Fruit fly (Drosophila melanogaster): ENCODE measurements around the gene Polr2C.

The Polr2C gene

dm6 chr2L:13813604-13814178 lies 19.4 kb upstream of the Polr2C start, which contains the start of gene Sos (continued):
- peak; percentile 46 for TF ChIP-seq phol (tag; optimal IDR thresholded peaks at IDR 0.05)
- TF ChIP-seq Elba2 (GFP tag; optimal IDR thresholded peaks at IDR 0.05): peak; percentile 33
- no peak for TF ChIP-seq Six4 (GFP tag; optimal IDR thresholded peaks at IDR 0.05)
- TF ChIP-seq CG1529 (GFP tag; optimal IDR thresholded peaks at IDR 0.05): no peak
- peak; percentile 84 for TF ChIP-seq CG12659 (GFP tag; optimal IDR thresholded peaks at IDR 0.05)
- no peak for TF ChIP-seq btn (GFP tag; optimal IDR thresholded peaks at IDR 0.05)
- TF ChIP-seq BEAF-32 (GFP tag; optimal IDR thresholded peaks at IDR 0.05): peak; percentile 56
- no peak for TF ChIP-seq CG2889 (GFP tag; IDR thresholded peaks at IDR 0.05)
- no peak for TF ChIP-seq CG8089 (GFP tag; optimal IDR thresholded peaks at IDR 0.05)
- TF ChIP-seq CG1647 (GFP tag; optimal IDR thresholded peaks at IDR 0.05): no peak
- 0 out of 2 replicates have a peak, but pooled peaks have one; percentile 9 for TF ChIP-seq CG32532 (GFP tag; IDR thresholded peaks at IDR 0.05)
- no peak for TF ChIP-seq CG9817 (tag; optimal IDR thresholded peaks at IDR 0.05)
- TF ChIP-seq CG3407 (GFP tag; optimal IDR thresholded peaks at IDR 0.05): no peak
- TF ChIP-seq MESR4 (GFP tag; optimal IDR thresholded peaks at IDR 0.05): peak; percentile 88
- TF ChIP-seq CG14014 (GFP tag; IDR thresholded peaks at IDR 0.05): no peak
- peak; percentile 87 for TF ChIP-seq MBD-R2 (GFP tag; IDR thresholded peaks at IDR 0.05)
- no peak for TF ChIP-seq Hey (tag; optimal IDR thresholded peaks at IDR 0.05)
- TF ChIP-seq Hmx (GFP tag; optimal IDR thresholded peaks at IDR 0.05): no peak
- no peak for TF ChIP-seq CG7963 (GFP tag; IDR thresholded peaks at IDR 0.05; ENCODE audit: partially characterized antibody)
- TF ChIP-seq CG13123 (GFP tag; optimal IDR thresholded peaks at IDR 0.05): no peak
- TF ChIP-seq CG17186 (GFP tag; optimal IDR thresholded peaks at IDR 0.05): peak; percentile 9
- no peak for TF ChIP-seq CG14441 (GFP tag; IDR thresholded peaks at IDR 0.05)
- no peak for TF ChIP-seq CG2129 (GFP tag; IDR thresholded peaks at IDR 0.05; ENCODE audit: partially characterized antibody)
- no peak for TF ChIP-seq C15 (GFP tag; IDR thresholded peaks at IDR 0.05)
- no peak for TF ChIP-seq tx (GFP tag; optimal IDR thresholded peaks at IDR 0.05)
- no peak for TF ChIP-seq CG18476 (GFP tag; optimal IDR thresholded peaks at IDR 0.05)
- TF ChIP-seq Dek (tag; optimal IDR thresholded peaks at IDR 0.05): no peak
- no peak for TF ChIP-seq CG17612 (GFP tag; IDR thresholded peaks at IDR 0.05)
- no peak for TF ChIP-seq zfh2 (GFP tag; optimal IDR thresholded peaks at IDR 0.05)
- no peak for TF ChIP-seq cas (GFP tag; IDR thresholded peaks at IDR 0.05)
- TF ChIP-seq CG13296 (GFP tag; optimal IDR thresholded peaks at IDR 0.05): no peak
- no peak for TF ChIP-seq dimm (GFP tag; IDR thresholded peaks at IDR 0.05)
- peak; percentile 17; the same call in 1 of the 2 replicates for TF ChIP-seq amos (GFP tag; IDR thresholded peaks at IDR 0.05; ENCODE audit: partially characterized antibody)
- TF ChIP-seq tap (tag; optimal IDR thresholded peaks at IDR 0.05): no peak
- no peak for TF ChIP-seq ken (GFP tag; IDR thresholded peaks at IDR 0.05)
- TF ChIP-seq CG18011 (GFP tag; optimal IDR thresholded peaks at IDR 0.05): no peak
- TF ChIP-seq hbn (GFP tag; IDR thresholded peaks at IDR 0.05; ENCODE audit: partially characterized antibody): no peak
- peak; percentile 95 for TF ChIP-seq CG9797 (GFP tag; optimal IDR thresholded peaks at IDR 0.05)
- no peak for TF ChIP-seq CG10959 (GFP tag; IDR thresholded peaks at IDR 0.05)
- no peak for TF ChIP-seq CHES-1-like (GFP tag; optimal IDR thresholded peaks at IDR 0.05)
- peak; percentile 10 for TF ChIP-seq Abd-B (GFP tag; optimal IDR thresholded peaks at IDR 0.05)
- TF ChIP-seq CG7928 (GFP tag; optimal IDR thresholded peaks at IDR 0.05): peak; percentile 89
- TF ChIP-seq CG16815 (GFP tag; optimal IDR thresholded peaks at IDR 0.05): no peak
- TF ChIP-seq CG3163 (GFP tag; optimal IDR thresholded peaks at IDR 0.05): no peak
- TF ChIP-seq CG2116 (GFP tag; optimal IDR thresholded peaks at IDR 0.05): peak; percentile 38
- TF ChIP-seq CG16813 (GFP tag; IDR thresholded peaks at IDR 0.05; ENCODE audit: partially characterized antibody): no peak
- no peak for TF ChIP-seq oc (tag; optimal IDR thresholded peaks at IDR 0.05)
- TF ChIP-seq exex (tag; optimal IDR thresholded peaks at IDR 0.05): no peak
- TF ChIP-seq CG15514 (GFP tag; optimal IDR thresholded peaks at IDR 0.05): peak; percentile 61
- no peak for TF ChIP-seq maf-S (GFP tag; optimal IDR thresholded peaks at IDR 0.05)
- TF ChIP-seq Sin3A (optimal IDR thresholded peaks at IDR 0.05): no peak

Measured in whole organism, embryonic.